Worm (Caenorhabditis elegans): ENCODE results near the gene C09F9.1.

DNA sequence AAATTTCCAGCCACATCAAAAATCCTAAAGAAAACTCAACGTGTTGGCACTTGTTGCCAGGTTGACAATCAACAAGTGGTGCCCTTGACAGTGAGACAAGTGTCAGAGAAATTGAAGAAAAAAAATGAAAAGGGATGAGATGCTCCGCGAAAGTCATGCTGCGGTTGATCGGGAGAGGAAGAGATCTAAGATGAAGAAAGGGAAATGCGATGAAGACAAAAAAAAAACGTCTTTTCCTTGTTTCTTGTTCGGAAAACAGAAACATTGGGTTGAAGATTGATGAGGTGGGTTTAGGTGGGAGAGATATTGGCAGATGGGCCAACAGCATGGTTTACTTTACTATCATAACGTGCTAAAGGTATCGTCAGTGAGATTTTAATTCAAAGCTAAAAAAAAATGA lies 28.0 kb upstream of the C09F9.1 start:
- TF ChIP-seq tbx-8 (GFP tag; optimal IDR thresholded peaks at IDR 0.05) = no peak
- no peak for TF ChIP-seq zip-8 (tag; optimal IDR thresholded peaks at IDR 0.05)
- no peak for TF ChIP-seq unc-62 (GFP tag; optimal IDR thresholded peaks at IDR 0.05)
- no peak for TF ChIP-seq mls-2 (tag; optimal IDR thresholded peaks at IDR 0.05)
- TF ChIP-seq nhr-12 (tag; optimal IDR thresholded peaks at IDR 0.05) = no peak
- no peak for TF ChIP-seq elt-3 (tag; optimal IDR thresholded peaks at IDR 0.05)
- no peak for TF ChIP-seq ces-1 (GFP tag; optimal IDR thresholded peaks at IDR 0.05)
- no peak for TF ChIP-seq mab-5 (tag; optimal IDR thresholded peaks at IDR 0.05)
- no peak for TF ChIP-seq nhr-76 (tag; optimal IDR thresholded peaks at IDR 0.05)
- TF ChIP-seq lsy-2 (tag; optimal IDR thresholded peaks at IDR 0.05) = no peak
- no peak for TF ChIP-seq unc-120 (tag; optimal IDR thresholded peaks at IDR 0.05; ENCODE audit: poor library complexity, severe bottlenecking)
- TF ChIP-seq elt-1 (tag; optimal IDR thresholded peaks at IDR 0.05; ENCODE audit: borderline replicate concordance, insufficient read depth) = no peak
- TF ChIP-seq lin-13 (tag; optimal IDR thresholded peaks at IDR 0.05) = no peak
- no peak for TF ChIP-seq unc-39 (tag; optimal IDR thresholded peaks at IDR 0.05)

All from whole organism, mixed stage, embryonic.